Fruit fly (Drosophila melanogaster) whole organism, wandering third instar larva: ENCODE measurements around the gene CG42819.

Source experiments
- Hr78 ChIP-seq: fragments of >200 bp; optimal IDR thresholded peaks from 2 replicates; lab custom pipeline; 2017; ENCODE audit warnings: missing biosample characterization, missing genetic modification characterization
- OdsH ChIP-seq: fragments of 200-800 bp; sonication (Bioruptor generic); optimal IDR thresholded peaks from 2 replicates; lab custom pipeline; 2016; ENCODE audit warnings: missing biosample characterization, mild to moderate bottlenecking, missing genetic modification characterization
- Sp1 ChIP-seq: fragments of 200-800 bp; sonication (Bioruptor generic); optimal IDR thresholded peaks from 3 replicates; lab custom pipeline; 2019; ENCODE audit warnings: missing biosample characterization, mild to moderate bottlenecking, missing genetic modification characterization, moderate library complexity
- psq ChIP-seq: fragments of 200-800 bp; sonication (Bioruptor generic); optimal IDR thresholded peaks from 3 replicates; lab custom pipeline; 2017; ENCODE audit warnings: missing biosample characterization, mild to moderate bottlenecking, missing genetic modification characterization, moderate library complexity
- rgr ChIP-seq: fragments of 200-800 bp; sonication (Bioruptor generic); optimal IDR thresholded peaks from 3 replicates; lab custom pipeline; 2016; ENCODE audit warnings: missing biosample characterization, mild to moderate bottlenecking, missing genetic modification characterization
- usp ChIP-seq: fragments of >200 bp; optimal IDR thresholded peaks from 2 replicates; lab custom pipeline; 2017; ENCODE audit warnings: missing biosample characterization, missing genetic modification characterization

DNA sequence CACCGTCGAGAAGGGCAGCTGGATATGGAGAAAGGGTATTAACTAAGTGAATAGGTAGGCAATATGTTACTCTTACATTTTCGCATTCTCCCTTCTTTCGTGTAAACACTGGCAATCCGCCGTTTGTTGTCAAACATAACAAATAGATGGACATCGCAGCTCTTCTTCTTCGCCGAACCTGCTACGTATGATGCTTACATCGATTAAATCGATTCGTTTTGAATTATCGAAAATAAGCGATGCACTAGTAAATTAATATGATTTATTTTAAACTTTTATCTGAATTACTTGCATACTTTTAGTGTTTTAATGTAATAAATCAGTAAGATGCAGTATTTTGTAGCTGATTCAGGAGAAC lies 13.8 kb upstream of the CG42819 start, which contains the start of gene fy:
- TF ChIP-seq Sp1 (no peak), psq (GFP tag; lab: Kevin White, UChicago) (no peak), Hr78 (GFP tag; lab: Kevin White, UChicago) (no peak), usp (GFP tag; lab: Kevin White, UChicago) (no peak), OdsH (GFP tag; lab: Kevin White, UChicago) (no peak), rgr (GFP tag; lab: Kevin White, UChicago) (no peak)
